Worm (Caenorhabditis elegans) whole organism, L4 larva: ENCODE results near the gene Y116A8A.6.

ENCODE experiments used
- F26F4.8 ChIP-seq: fragments of 200-800 bp; sonication (Bioruptor generic); conservative IDR thresholded peaks from 2 replicates; pipeline ENCODE4 v1.3.6; 2022; ENCODE audit warnings: missing genetic modification characterization, missing compliant biosample characterization
- F37D6.2 ChIP-seq: sonication (generic microtip); optimal IDR thresholded peaks from 2 replicates; lab custom pipeline; 2016; ENCODE audit warnings: mild to moderate bottlenecking, missing genetic modification characterization, missing compliant biosample characterization
- F44E2.7 ChIP-seq: fragments of 200-800 bp; sonication (Bioruptor generic); IDR thresholded peaks from 2 replicates; pipeline ENCODE4 v2.1.2; 2022; ENCODE audit warnings: missing genetic modification characterization, missing compliant biosample characterization
- Y105C5A.15 ChIP-seq: fragments of 200-800 bp; sonication (Bioruptor generic); IDR thresholded peaks from 2 replicates; pipeline ENCODE4 v1.3.6; 2022; ENCODE audit warnings: missing genetic modification characterization, missing compliant biosample characterization
- ZK546.5 ChIP-seq, 2 experiments: sonication (generic microtip); optimal IDR thresholded peaks; 2 replicates each; lab custom pipeline; 2017; ENCODE audit warnings: missing biosample characterization in 2 of 2, missing genetic modification characterization in 2 of 2
- aha-1 ChIP-seq: fragments of 150-350 bp; peaks from one replicate; lab custom pipeline; 2014; ENCODE audit warnings: missing biosample characterization, missing genetic modification characterization
- arid-1 ChIP-seq: fragments of 200-800 bp; sonication (Bioruptor generic); conservative IDR thresholded peaks from 2 replicates; pipeline ENCODE4 v1.3.6; 2022; ENCODE audit warnings: missing genetic modification reagents, missing genetic modification characterization, missing compliant biosample characterization
- ceh-32 ChIP-seq: sonication (generic microtip); optimal IDR thresholded peaks from 2 replicates; lab custom pipeline; 2016; ENCODE audit warnings: mild to moderate bottlenecking, missing genetic modification characterization, missing compliant biosample characterization; ENCODE audit not compliant: poor library complexity
- cey-2 ChIP-seq: sonication (generic microtip); optimal IDR thresholded peaks from 3 replicates; lab custom pipeline; 2017; ENCODE audit warnings: missing genetic modification characterization, mild to moderate bottlenecking, missing compliant biosample characterization, antibody characterized with exemption, borderline replicate concordance; ENCODE audit not compliant: insufficient read depth
- daf-19 ChIP-seq: fragments of 200-800 bp; sonication (Bioruptor generic); conservative IDR thresholded peaks from 2 replicates; pipeline ENCODE4 v1.3.6; 2022; ENCODE audit warnings: missing genetic modification characterization, missing compliant biosample characterization
- dmd-6 ChIP-seq: fragments of 200-800 bp; sonication (Bioruptor generic); IDR thresholded peaks from 2 replicates; pipeline ENCODE4 v1.3.6; 2022; ENCODE audit warnings: missing genetic modification reagents, missing genetic modification characterization, missing compliant biosample characterization
- dmd-8 ChIP-seq: fragments of 200-800 bp; sonication (Bioruptor generic); IDR thresholded peaks from 2 replicates; pipeline ENCODE4 v1.3.6; 2022; ENCODE audit warnings: missing genetic modification characterization, missing compliant biosample characterization
- dve-1 ChIP-seq: sonication (generic microtip); optimal IDR thresholded peaks from 2 replicates; lab custom pipeline; 2017; ENCODE audit warnings: antibody characterized with exemption, mild to moderate bottlenecking, missing genetic modification characterization, missing compliant biosample characterization; ENCODE audit not compliant: insufficient read depth
- fos-1 ChIP-seq: fragments of 150-350 bp; optimal IDR thresholded peaks from 2 replicates; lab custom pipeline; 2014; ENCODE audit warnings: missing biosample characterization, missing genetic modification characterization
- hlh-11 ChIP-seq: fragments of 200-800 bp; sonication (Bioruptor generic); optimal IDR thresholded peaks from 2 replicates; lab custom pipeline; 2018; ENCODE audit warnings: mild to moderate bottlenecking, missing genetic modification characterization, missing compliant biosample characterization
- jun-1 ChIP-seq: fragments of 150-350 bp; optimal IDR thresholded peaks from 2 replicates; lab custom pipeline; 2014; ENCODE audit warnings: missing biosample characterization, missing genetic modification reagents, missing genetic modification characterization
- lin-1 ChIP-seq: fragments of 200-800 bp; sonication (Bioruptor generic); IDR thresholded peaks from 2 replicates; pipeline ENCODE4 v1.3.6; 2022; ENCODE audit warnings: missing genetic modification reagents, missing genetic modification characterization, missing compliant biosample characterization
- lir-3 ChIP-seq: sonication (generic microtip); optimal IDR thresholded peaks from 2 replicates; lab custom pipeline; 2016; ENCODE audit warnings: mild to moderate bottlenecking, missing genetic modification characterization, missing compliant biosample characterization
- lsy-2 ChIP-seq, 2 experiments: fragments of 150-350 bp in 1 of 2; sonication (generic microtip) in 1 of 2; optimal IDR thresholded peaks; 2 replicates each; lab custom pipeline; 2014 to 2017; ENCODE audit warnings: missing biosample characterization in 2 of 2, missing genetic modification characterization in 2 of 2
- madf-5 ChIP-seq, 2 experiments: fragments of 200-800 bp; sonication (Bioruptor generic); IDR thresholded peaks; 2 replicates each; pipeline ENCODE4 v1.3.6; 2022; ENCODE audit warnings: missing compliant biosample characterization in 2 of 2, missing genetic modification characterization in 2 of 2
- mdt-29 ChIP-seq: fragments of 200-800 bp; sonication (Bioruptor generic); IDR thresholded peaks from 2 replicates; pipeline ENCODE4 v1.3.6; 2022; ENCODE audit warnings: missing genetic modification reagents, missing genetic modification characterization, missing compliant biosample characterization
- mep-1 ChIP-seq: fragments of 150-350 bp; sonication (generic microtip); optimal IDR thresholded peaks from 3 replicates; lab custom pipeline; 2014; ENCODE audit warnings: missing biosample characterization, missing genetic modification characterization
- mxl-3 ChIP-seq: fragments of 200-800 bp; sonication (Bioruptor generic); optimal IDR thresholded peaks from 2 replicates; lab custom pipeline; 2018; ENCODE audit warnings: mild to moderate bottlenecking, missing genetic modification characterization, missing compliant biosample characterization
- nhr-111 ChIP-seq: fragments of 200-800 bp; sonication (Bioruptor generic); optimal IDR thresholded peaks from 2 replicates; lab custom pipeline; 2018; ENCODE audit warnings: mild to moderate bottlenecking, missing genetic modification characterization, missing compliant biosample characterization
- nhr-48 ChIP-seq: sonication (generic microtip); optimal IDR thresholded peaks from 2 replicates; lab custom pipeline; 2016; ENCODE audit warnings: mild to moderate bottlenecking, missing genetic modification characterization, missing compliant biosample characterization
- php-3 ChIP-seq: fragments of 200-800 bp; sonication (Bioruptor generic); IDR thresholded peaks from 2 replicates; pipeline ENCODE4 v1.3.6; 2022; ENCODE audit warnings: missing genetic modification reagents, missing genetic modification characterization, missing compliant biosample characterization
- pqm-1 ChIP-seq: sonication (generic microtip); optimal IDR thresholded peaks from 2 replicates; lab custom pipeline; 2017; ENCODE audit warnings: missing biosample characterization, missing genetic modification characterization
- sdz-12 ChIP-seq: fragments of 200-800 bp; sonication (Bioruptor generic); optimal IDR thresholded peaks from 2 replicates; lab custom pipeline; 2018; ENCODE audit warnings: mild to moderate bottlenecking, missing genetic modification characterization, missing compliant biosample characterization
- set-16 ChIP-seq: fragments of 200-800 bp; sonication (Bioruptor generic); IDR thresholded peaks from 2 replicates; pipeline ENCODE4 v1.3.6; 2022; ENCODE audit warnings: missing genetic modification reagents, missing genetic modification characterization, missing compliant biosample characterization
- skn-1 ChIP-seq: fragments of 150-350 bp; optimal IDR thresholded peaks from 2 replicates; lab custom pipeline; 2014; ENCODE audit warnings: missing biosample characterization, missing genetic modification characterization
- snpc-1.2 ChIP-seq: fragments of 200-800 bp; sonication (Bioruptor generic); IDR thresholded peaks from 2 replicates; pipeline ENCODE4 v1.3.6; 2022; ENCODE audit warnings: missing genetic modification reagents, missing genetic modification characterization, missing compliant biosample characterization
- snpc-4 ChIP-seq: fragments of 150-350 bp; optimal IDR thresholded peaks from 2 replicates; lab custom pipeline; 2014; ENCODE audit warnings: missing biosample characterization, missing genetic modification characterization
- spr-1 ChIP-seq: sonication (generic microtip); optimal IDR thresholded peaks from 2 replicates; lab custom pipeline; 2016; ENCODE audit warnings: mild to moderate bottlenecking, missing genetic modification characterization, missing compliant biosample characterization
- spr-3 ChIP-seq: fragments of 200-800 bp; sonication (Bioruptor generic); optimal IDR thresholded peaks from 2 replicates; lab custom pipeline; 2018; ENCODE audit warnings: mild to moderate bottlenecking, missing genetic modification characterization, missing compliant biosample characterization
- tag-97 ChIP-seq: fragments of 200-800 bp; sonication (Bioruptor generic); IDR thresholded peaks from 2 replicates; pipeline ENCODE4 v1.3.6; 2022; ENCODE audit warnings: missing genetic modification characterization, missing compliant biosample characterization
- tra-1 ChIP-seq: fragments of 200-800 bp; sonication (Bioruptor generic); IDR thresholded peaks from 2 replicates; pipeline ENCODE4 v1.3.6; 2022; ENCODE audit warnings: missing genetic modification reagents, missing genetic modification characterization, missing compliant biosample characterization
- unc-39 ChIP-seq: sonication (generic microtip); optimal IDR thresholded peaks from 2 replicates; lab custom pipeline; 2017; ENCODE audit warnings: missing biosample characterization, missing genetic modification characterization
- zag-1 ChIP-seq: fragments of 150-350 bp; optimal IDR thresholded peaks from 2 replicates; lab custom pipeline; 2014; ENCODE audit warnings: missing biosample characterization, missing genetic modification characterization
- zfp-2 ChIP-seq: sonication (generic microtip); optimal IDR thresholded peaks from 2 replicates; lab custom pipeline; 2016; ENCODE audit warnings: mild to moderate bottlenecking, missing genetic modification characterization, missing compliant biosample characterization
- zip-2 ChIP-seq: fragments of 150-350 bp; optimal IDR thresholded peaks from 2 replicates; lab custom pipeline; 2014; ENCODE audit warnings: missing biosample characterization, missing genetic modification characterization
- ztf-7 ChIP-seq: fragments of 150-350 bp; optimal IDR thresholded peaks from 2 replicates; lab custom pipeline; 2014; ENCODE audit warnings: missing biosample characterization, missing genetic modification characterization

Y116A8A.6 gene

DNA sequence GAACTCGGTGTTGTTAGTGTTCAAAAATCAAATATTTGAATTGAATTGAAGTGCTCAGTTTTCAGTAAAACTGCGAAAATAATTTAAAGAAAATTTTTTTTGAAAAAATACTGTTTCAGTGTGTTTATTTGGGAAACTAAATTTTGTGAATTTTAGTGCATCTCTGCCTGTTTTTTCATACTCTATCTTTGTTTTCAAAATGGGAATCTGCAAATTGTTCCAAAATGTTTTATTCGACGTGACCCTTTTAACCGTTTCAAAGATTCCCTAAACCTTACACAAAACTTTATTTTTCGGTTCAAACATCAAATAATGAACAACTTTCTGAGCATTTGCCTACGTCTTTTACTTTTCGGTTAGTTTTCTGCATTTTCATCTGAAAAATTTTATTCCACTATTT, 1.3 kb upstream of the Y116A8A.6 start, which contains the start of gene Y116A8A.7:
Gene Y116A8A.7, plus strand, starts transcription at position 301 of the 400 bp plus-strand sequence.
- TF ChIP-seq cey-2 (no peak), lin-1 (no peak), ztf-7 (tag; lab: Kevin White, UChicago) (no peak), zfp-2 (tag; lab: Kevin White, UChicago) (no peak), hlh-11 (no peak), daf-19 (GFP tag; lab: Robert Waterston, UW) (no peak), F44E2.7 (GFP tag; lab: Robert Waterston, UW) (no peak), spr-1 (no peak), ceh-32 (tag; lab: Kevin White, UChicago) (no peak), sdz-12 (GFP tag; lab: Kevin White, UChicago) (no peak), mxl-3 (GFP tag; lab: Kevin White, UChicago) (no peak), unc-39 (tag; lab: Kevin White, UChicago) (no peak)

DNA sequence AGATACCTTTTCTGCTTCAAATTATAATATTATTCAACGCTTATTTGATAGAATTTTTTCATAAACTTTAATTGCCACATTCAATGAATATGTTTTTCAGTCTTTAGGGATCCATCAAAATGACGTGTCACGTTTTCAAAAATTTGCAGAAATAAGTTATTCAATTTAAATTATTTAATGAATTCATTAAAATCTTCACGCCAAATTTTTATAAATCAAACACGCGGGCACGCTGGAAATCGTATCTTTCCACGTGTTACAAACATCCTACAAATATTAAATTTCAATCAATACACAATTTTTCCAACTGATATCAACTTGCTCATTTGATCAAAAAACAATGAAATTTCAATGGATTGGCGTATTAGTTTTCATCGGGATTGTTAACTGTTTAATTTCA, 6.1 kb downstream of the Y116A8A.6 start, which contains the start of gene Y116A8A.4:
Gene Y116A8A.4, plus strand, starts transcription at position 301 of the 400 bp plus-strand sequence.
- TF ChIP-seq aha-1 (tag; lab: Kevin White, UChicago) = no peak
- TF ChIP-seq arid-1 (GFP tag; lab: Robert Waterston, UW) = no peak
- no peak for TF ChIP-seq cey-2
- TF ChIP-seq ztf-7 (tag; lab: Kevin White, UChicago) = no peak
- no peak for TF ChIP-seq mxl-3 (GFP tag; lab: Kevin White, UChicago)
- TF ChIP-seq dmd-6 (GFP tag; lab: Robert Waterston, UW) = no peak
- no peak for TF ChIP-seq lir-3
- no peak for TF ChIP-seq fos-1 (tag; lab: Kevin White, UChicago)
- no peak for TF ChIP-seq nhr-48 (tag; lab: Kevin White, UChicago)
- no peak for TF ChIP-seq ZK546.5 (tag; optimal IDR thresholded peaks at IDR 0.05; lab: Kevin White, UChicago)
- TF ChIP-seq snpc-4 (tag; lab: Kevin White, UChicago) = no peak
- no peak for TF ChIP-seq unc-39 (tag; lab: Kevin White, UChicago)
- TF ChIP-seq mdt-29 (GFP tag; lab: Robert Waterston, UW) = no peak
- TF ChIP-seq zip-2 (tag; lab: Kevin White, UChicago) = no peak
- no peak for TF ChIP-seq dmd-8 (GFP tag; lab: Robert Waterston, UW)
- TF ChIP-seq spr-3 (GFP tag; lab: Kevin White, UChicago) = no peak
- no peak for TF ChIP-seq tra-1 (GFP tag; lab: Robert Waterston, UW)

DNA sequence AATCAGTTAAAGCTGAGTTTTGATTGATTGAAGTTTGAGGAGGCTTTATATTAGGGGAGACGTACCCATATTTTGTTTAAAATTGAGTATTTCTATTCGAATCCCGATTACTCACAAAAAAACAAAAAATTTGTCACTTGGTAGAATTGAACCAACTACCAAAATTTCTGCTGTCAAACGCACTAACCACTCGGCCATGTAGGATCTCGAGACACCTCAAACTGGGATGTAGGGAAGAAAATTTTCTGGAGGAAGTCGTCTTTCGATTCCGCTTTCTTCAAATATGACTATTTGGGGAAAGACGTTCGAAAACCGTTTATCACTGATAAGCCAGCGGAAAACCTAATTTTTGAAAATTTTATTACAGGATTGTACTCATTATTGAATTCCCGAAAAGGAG, 10.0 kb downstream of the Y116A8A.6 start:
- TF ChIP-seq F26F4.8 (0 out of 2 replicates have a peak, but pooled peaks have one; percentile 46), snpc-1.2 (peak; percentile 97), madf-5 (GFP tag; IDR thresholded peaks at IDR 0.05; lab: Robert Waterston, UW) (peak in 1 of 2 experiments; percentile 63; a peak in 1 of 4 replicates)
- TF ChIP-seq, all 104 proteins: peak for 3; not testable (repeated sequence) for 101

DNA sequence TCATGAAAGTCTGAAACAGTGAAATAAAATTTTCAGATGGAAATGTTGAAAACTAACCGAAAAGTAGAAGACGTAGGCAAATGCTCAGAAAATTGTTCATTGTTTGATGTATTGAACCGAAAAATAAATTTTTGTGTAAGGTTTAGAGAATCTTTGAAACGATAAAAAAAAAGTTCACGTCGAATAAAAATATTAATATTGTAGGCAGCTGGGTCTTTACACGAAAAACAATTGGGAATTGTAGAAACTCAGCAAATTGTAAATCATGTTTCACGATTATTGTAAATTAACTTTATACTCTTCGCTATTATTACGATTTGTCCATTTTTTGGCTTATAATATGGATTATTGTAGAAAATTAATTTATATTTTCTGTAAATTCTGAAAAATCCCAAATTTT, 14.8 kb downstream of the Y116A8A.6 start, which contains the start of gene Y116A8A.2:
Gene Y116A8A.2, minus strand, starts transcription at position 101 of the 400 bp plus-strand sequence.
- no peak for TF ChIP-seq tra-1 (GFP tag; lab: Robert Waterston, UW)
- no peak for TF ChIP-seq tag-97
- no peak for TF ChIP-seq nhr-111
- TF ChIP-seq pqm-1 (tag; lab: Kevin White, UChicago) = no peak
- TF ChIP-seq lsy-2 (tag; optimal IDR thresholded peaks at IDR 0.05; lab: Kevin White, UChicago) = no peak
- no peak for TF ChIP-seq set-16
- TF ChIP-seq aha-1 (tag; lab: Kevin White, UChicago) = no peak
- TF ChIP-seq dve-1 (tag; lab: Kevin White, UChicago) = no peak
- TF ChIP-seq zag-1 (tag; lab: Kevin White, UChicago) = no peak
- TF ChIP-seq php-3 (GFP tag; lab: Robert Waterston, UW) = no peak
- TF ChIP-seq Y105C5A.15 = no peak
- no peak for TF ChIP-seq skn-1 (tag; lab: Kevin White, UChicago)
- no peak for TF ChIP-seq jun-1 (tag; lab: Kevin White, UChicago)
- no peak for TF ChIP-seq mep-1
- no peak for TF ChIP-seq ZK546.5 (tag; optimal IDR thresholded peaks at IDR 0.05; lab: Kevin White, UChicago)
- no peak for TF ChIP-seq spr-1
- no peak for TF ChIP-seq F37D6.2 (tag; lab: Kevin White, UChicago)
- TF ChIP-seq, all 104 proteins: peak for 0
